Fruit fly (Drosophila melanogaster) whole organism, wandering third instar larva: ENCODE data around the gene mask.

Source experiments
- CG9705 ChIP-seq: fragments of 200-800 bp; sonication (Bioruptor generic); optimal IDR thresholded peaks from 2 replicates; lab custom pipeline; 2018; ENCODE audit warnings: missing biosample characterization, mild to moderate bottlenecking, missing genetic modification characterization
- Dif ChIP-seq: fragments of 200-275, 200-300 bp; sonication (Bioruptor generic); optimal IDR thresholded peaks from 2 replicates; lab custom pipeline; 2018; ENCODE audit warnings: missing biosample characterization, missing genetic modification characterization; ENCODE audit not compliant: partially characterized antibody
- Hr83 ChIP-seq: fragments of 200-300 bp; sonication (Bioruptor generic); optimal IDR thresholded peaks from 2 replicates; lab custom pipeline; 2016; ENCODE audit warnings: missing biosample characterization, mild to moderate bottlenecking, missing genetic modification characterization, moderate library complexity; ENCODE audit not compliant: poor library complexity, severe bottlenecking
- Myc ChIP-seq: fragments of >200 bp; optimal IDR thresholded peaks from 2 replicates; lab custom pipeline; 2017
- Vsx2 ChIP-seq: fragments of 200-300, 225-300 bp; sonication (Bioruptor generic); optimal IDR thresholded peaks from 2 replicates; lab custom pipeline; 2018; ENCODE audit warnings: missing biosample characterization, missing genetic modification characterization; ENCODE audit not compliant: partially characterized antibody
- ey ChIP-seq: fragments of 200-800 bp; sonication (Bioruptor generic); optimal IDR thresholded peaks from 2 replicates; lab custom pipeline; 2016; ENCODE audit warnings: missing biosample characterization, missing genetic modification characterization
- jim ChIP-seq: fragments of 175-275, 200-325 bp; sonication (Bioruptor generic); optimal IDR thresholded peaks from 2 replicates; lab custom pipeline; 2016; ENCODE audit warnings: missing biosample characterization, mild to moderate bottlenecking, missing genetic modification characterization
- lola ChIP-seq: fragments of >200 bp; optimal IDR thresholded peaks from 2 replicates; lab custom pipeline; 2017; ENCODE audit warnings: missing biosample characterization, missing genetic modification characterization

- no peak for TF ChIP-seq CG9705
- TF ChIP-seq Myc, result no peak
- TF ChIP-seq lola (GFP tag; lab: Kevin White, UChicago), result no peak
- TF ChIP-seq Dif (GFP tag; lab: Kevin White, UChicago), result no peak
- TF ChIP-seq Vsx2 (GFP tag; lab: Kevin White, UChicago), result no peak
- TF ChIP-seq jim (GFP tag; lab: Kevin White, UChicago), result no peak
- no peak for TF ChIP-seq Hr83 (GFP tag; lab: Kevin White, UChicago)
- no peak for TF ChIP-seq ey (GFP tag; lab: Kevin White, UChicago)
Observed at dm6 chr3R:24275463-24275862, 45.1 kb downstream of the mask start.
